Fruit fly (Drosophila melanogaster): ENCODE measurements around the gene Pex11c.

DNA sequence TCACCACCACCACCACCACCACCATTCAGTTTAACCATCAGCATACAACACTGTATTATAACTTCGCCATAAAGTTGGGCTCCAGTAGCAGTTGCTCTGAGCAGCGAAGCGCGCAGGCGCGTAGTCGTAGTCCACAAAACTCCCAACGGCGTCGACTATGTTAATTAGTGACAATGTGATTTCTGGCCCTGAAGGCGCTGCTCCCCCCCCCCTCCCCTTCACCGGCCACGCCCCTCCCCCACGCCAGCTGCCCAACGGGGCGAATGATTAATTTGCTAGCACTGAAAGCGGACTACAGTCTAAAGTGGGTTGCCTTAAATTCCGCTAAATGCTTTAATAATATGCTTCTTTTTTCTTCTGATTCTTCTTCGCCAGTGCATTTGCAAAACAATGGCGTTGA is 48.7 kb downstream of the Pex11c start:
- no peak for TF ChIP-seq cic (GFP tag; optimal IDR thresholded peaks at IDR 0.05)
- TF ChIP-seq Mnt (GFP tag; optimal IDR thresholded peaks at IDR 0.05): no peak
- TF ChIP-seq Crg-1 (GFP tag; optimal IDR thresholded peaks at IDR 0.05): no peak
- no peak for TF ChIP-seq toe (GFP tag; optimal IDR thresholded peaks at IDR 0.05)
- no peak for TF ChIP-seq kay (GFP tag; ENCODE audit: borderline replicate concordance)
- TF ChIP-seq cnc (optimal IDR thresholded peaks at IDR 0.05): no peak

Data from whole organism, adult.